Worm (Caenorhabditis elegans) whole organism, young adult: ENCODE results near the gene unc-44.

Source experiments
- lsl-1 ChIP-seq: fragments of 200-800 bp; sonication (Bioruptor generic); optimal IDR thresholded peaks from 2 replicates; lab custom pipeline; 2018; ENCODE audit warnings: mild to moderate bottlenecking, missing genetic modification characterization, moderate library complexity, missing compliant biosample characterization
- pha-4 ChIP-seq: fragments of 150-350 bp; sonication (generic microtip); optimal IDR thresholded peaks from 2 replicates; lab custom pipeline; 2014; ENCODE audit warnings: missing biosample characterization, missing genetic modification reagents, missing genetic modification characterization
- ztf-18 ChIP-seq: sonication (generic microtip); optimal IDR thresholded peaks from 2 replicates; lab custom pipeline; 2016; ENCODE audit warnings: missing genotype, mild to moderate bottlenecking, missing genetic modification characterization, missing compliant biosample characterization

- TF ChIP-seq pha-4 (tag; lab: Kevin White, UChicago) (no peak), lsl-1 (peak; percentile 79), ztf-18 (tag; lab: Kevin White, UChicago) (no peak)
These were observed 35.4 kb upstream of the unc-44 start for ce11 chrIV:5939908-5940307.
